Fruit fly (Drosophila melanogaster) whole organism, embryonic: ENCODE measurements around the gene CG8925.

ENCODE experiments used
- Blimp-1 ChIP-seq: fragments of 200-800 bp; sonication (Bioruptor generic); optimal IDR thresholded peaks from 3 replicates; lab custom pipeline; 2018; ENCODE audit warnings: missing biosample characterization, missing genetic modification characterization, mild to moderate bottlenecking, moderate library complexity, missing genetic modification reagents
- CG1024 ChIP-seq: fragments of 200-800 bp; sonication (Bioruptor generic); IDR thresholded peaks from 2 replicates; pipeline ENCODE4 v1.3.6; 2022; ENCODE audit warnings: missing biosample characterization, missing genetic modification characterization
- CG11398 ChIP-seq: fragments of 200-800 bp; sonication (Bioruptor generic); optimal IDR thresholded peaks from 2 replicates; lab custom pipeline; 2016; ENCODE audit warnings: missing biosample characterization, missing genetic modification characterization
- CG12071 ChIP-seq: fragments of 200-800 bp; sonication (Bioruptor generic); optimal IDR thresholded peaks from 3 replicates; lab custom pipeline; 2018; ENCODE audit warnings: missing biosample characterization, mild to moderate bottlenecking, missing genetic modification characterization
- CG14441 ChIP-seq: fragments of 200-800 bp; sonication (Bioruptor generic); IDR thresholded peaks from 2 replicates; pipeline ENCODE4 v1.3.6; 2022; ENCODE audit warnings: missing biosample characterization, missing genetic modification characterization
- CG15011 ChIP-seq: fragments of 200-800 bp; sonication (Bioruptor generic); optimal IDR thresholded peaks from 3 replicates; lab custom pipeline; 2018; ENCODE audit warnings: missing biosample characterization, mild to moderate bottlenecking, missing genetic modification characterization
- CG16779 ChIP-seq: fragments of 200-800 bp; sonication (Bioruptor generic); IDR thresholded peaks from 2 replicates; pipeline ENCODE4 v1.3.6; 2022; ENCODE audit warnings: missing biosample characterization, missing genetic modification characterization
- CG17361 ChIP-seq: fragments of 200-800 bp; sonication (Bioruptor generic); IDR thresholded peaks from 3 replicates; pipeline ENCODE4 v1.3.6; 2022; ENCODE audit warnings: missing biosample characterization, missing genetic modification characterization
- CG17912 ChIP-seq: fragments of 200-800 bp; sonication (Bioruptor generic); optimal IDR thresholded peaks from 2 replicates; lab custom pipeline; 2018; ENCODE audit warnings: missing biosample characterization, mild to moderate bottlenecking, missing genetic modification characterization
- CG18599 ChIP-seq: fragments of 200-800 bp; sonication (Bioruptor generic); optimal IDR thresholded peaks from 3 replicates; lab custom pipeline; 2017; ENCODE audit warnings: missing biosample characterization, missing genetic modification characterization, mild to moderate bottlenecking, moderate library complexity, missing genetic modification reagents
- CG18619 ChIP-seq: fragments of 200-800 bp; sonication (Bioruptor generic); optimal IDR thresholded peaks from 3 replicates; lab custom pipeline; 2017; ENCODE audit warnings: missing biosample characterization, mild to moderate bottlenecking, missing genetic modification characterization
- CG2199 ChIP-seq: fragments of 200-800 bp; sonication (Bioruptor generic); IDR thresholded peaks from 3 replicates; pipeline ENCODE4 v1.3.6; 2022; ENCODE audit warnings: missing biosample characterization, missing genetic modification characterization
- CG31441 ChIP-seq: fragments of 200-800 bp; sonication (Bioruptor generic); IDR thresholded peaks from 2 replicates; pipeline ENCODE4 v1.3.6; 2022; ENCODE audit warnings: missing biosample characterization, missing genetic modification characterization
- CG3281 ChIP-seq: fragments of 200-800 bp; sonication (Bioruptor generic); optimal IDR thresholded peaks from 3 replicates; lab custom pipeline; 2017; ENCODE audit warnings: missing biosample characterization, mild to moderate bottlenecking, missing genetic modification characterization
- CG3726 ChIP-seq: fragments of 200-800 bp; sonication (Bioruptor generic); IDR thresholded peaks from 3 replicates; pipeline ENCODE4, ENCODE4 v1.3.6; 2022; ENCODE audit warnings: missing biosample characterization, missing genetic modification characterization
- CG4424 ChIP-seq: fragments of 200-800 bp; sonication (Bioruptor generic); optimal IDR thresholded peaks from 3 replicates; lab custom pipeline; 2016; ENCODE audit warnings: missing biosample characterization, missing genetic modification characterization
- CG5245 ChIP-seq: fragments of 200-800 bp; sonication (Bioruptor generic); optimal IDR thresholded peaks from 3 replicates; lab custom pipeline; 2016; ENCODE audit warnings: missing biosample characterization, missing genetic modification characterization
- CG7372 ChIP-seq: fragments of 200-800 bp; sonication (Bioruptor generic); IDR thresholded peaks from 2 replicates; pipeline ENCODE4 v1.3.6; 2022; ENCODE audit warnings: missing biosample characterization, missing genetic modification characterization
- CG7839 ChIP-seq: fragments of 200-800 bp; sonication (Bioruptor generic); optimal IDR thresholded peaks from 3 replicates; lab custom pipeline; 2018; ENCODE audit warnings: missing biosample characterization, mild to moderate bottlenecking, missing genetic modification characterization, moderate library complexity
- CG8765 ChIP-seq: fragments of 200-800 bp; sonication (Bioruptor generic); IDR thresholded peaks from 2 replicates; pipeline ENCODE4 v1.3.6; 2022; ENCODE audit warnings: missing biosample characterization, missing genetic modification characterization
- CG8924 ChIP-seq: fragments of 200-800 bp; optimal IDR thresholded peaks from 3 replicates; lab custom pipeline; 2019; ENCODE audit warnings: missing biosample characterization, mild to moderate bottlenecking, missing genetic modification characterization, moderate library complexity
- CG9215 ChIP-seq: fragments of 200-800 bp; sonication (Bioruptor generic); IDR thresholded peaks from 2 replicates; pipeline ENCODE4 v1.3.6; 2022; ENCODE audit warnings: missing biosample characterization, missing genetic modification characterization
- CG9727 ChIP-seq: fragments of 200-800 bp; sonication (Bioruptor generic); optimal IDR thresholded peaks from 3 replicates; lab custom pipeline; 2017; ENCODE audit warnings: missing biosample characterization, mild to moderate bottlenecking, missing genetic modification characterization
- Eip74EF ChIP-seq, 2 experiments: fragments of 200-800 bp in 1 of 2; fragments of >200 bp in 1 of 2; sonication (Bioruptor generic) in 1 of 2; optimal IDR thresholded peaks; 2 replicates each; lab custom pipeline; 2017 to 2019; ENCODE audit warnings: missing biosample characterization in 2 of 2, missing genetic modification characterization in 2 of 2, mild to moderate bottlenecking in 1 of 2, moderate library complexity in 1 of 2
- Ets65A ChIP-seq: fragments of 200-800 bp; sonication (Bioruptor generic); peaks from one replicate; lab custom pipeline; 2016; ENCODE audit warnings: missing biosample characterization, missing genetic modification characterization
- Fer3 ChIP-seq: fragments of 200-800 bp; sonication (Bioruptor generic); optimal IDR thresholded peaks from 2 replicates; lab custom pipeline; 2018; ENCODE audit warnings: missing biosample characterization, mild to moderate bottlenecking, missing genetic modification characterization, moderate library complexity
- Hsf ChIP-seq: fragments of 200-800 bp; sonication (Bioruptor generic); optimal IDR thresholded peaks from 3 replicates; lab custom pipeline; 2016; ENCODE audit warnings: missing biosample characterization, missing genetic modification characterization
- NK7.1 ChIP-seq: fragments of 200-800 bp; sonication (Bioruptor generic); optimal IDR thresholded peaks from 3 replicates; lab custom pipeline; 2016; ENCODE audit warnings: missing biosample characterization, missing genetic modification characterization
- Oli ChIP-seq: fragments of 200-800 bp; sonication (Bioruptor generic); optimal IDR thresholded peaks from 2 replicates; lab custom pipeline; 2018; ENCODE audit warnings: missing biosample characterization, mild to moderate bottlenecking, missing genetic modification characterization, moderate library complexity
- Rfx ChIP-seq: fragments of 200-800 bp; sonication (Bioruptor generic); IDR thresholded peaks from 2 replicates; pipeline ENCODE4 v1.3.6; 2022; ENCODE audit warnings: missing biosample characterization, missing genetic modification characterization
- Sox100B ChIP-seq: fragments of 200-800 bp; sonication (Bioruptor generic); optimal IDR thresholded peaks from 3 replicates; lab custom pipeline; 2018; ENCODE audit warnings: missing biosample characterization, mild to moderate bottlenecking, missing genetic modification characterization
- YL-1 ChIP-seq: fragments of 200-800 bp; sonication (Bioruptor generic); optimal IDR thresholded peaks from 3 replicates; lab custom pipeline; 2017; ENCODE audit warnings: missing biosample characterization, mild to moderate bottlenecking, missing genetic modification characterization
- bbx ChIP-seq: fragments of 200-800 bp; sonication (Bioruptor generic); IDR thresholded peaks from 2 replicates; pipeline ENCODE4 v1.3.6; 2022; ENCODE audit warnings: missing biosample characterization, missing genetic modification characterization; ENCODE audit not compliant: partially characterized antibody
- crp ChIP-seq, 2 experiments: fragments of 200-800 bp; sonication (Bioruptor generic); optimal IDR thresholded peaks; 2 replicates in 1 of 2; 3 replicates in 1 of 2; lab custom pipeline; 2017; ENCODE audit warnings: missing biosample characterization in 2 of 2, missing genetic modification characterization in 2 of 2, mild to moderate bottlenecking in 1 of 2, moderate library complexity in 1 of 2
- dmrt99B ChIP-seq: fragments of 200-800 bp; sonication (Bioruptor generic); optimal IDR thresholded peaks from 2 replicates; lab custom pipeline; 2018; ENCODE audit warnings: missing biosample characterization, mild to moderate bottlenecking, missing genetic modification characterization, moderate library complexity
- fd64A ChIP-seq: fragments of 200-800 bp; sonication (Bioruptor generic); optimal IDR thresholded peaks from 3 replicates; lab custom pipeline; 2018; ENCODE audit warnings: missing biosample characterization, mild to moderate bottlenecking, missing genetic modification characterization
- gsb-n ChIP-seq: fragments of 200-800 bp; sonication (Bioruptor generic); optimal IDR thresholded peaks from 3 replicates; lab custom pipeline; 2018; ENCODE audit warnings: missing biosample characterization, mild to moderate bottlenecking, missing genetic modification characterization
- hbn ChIP-seq: fragments of 200-800 bp; sonication (Bioruptor generic); IDR thresholded peaks from 2 replicates; pipeline ENCODE4 v1.3.6; 2022; ENCODE audit warnings: missing biosample characterization, missing genetic modification characterization; ENCODE audit not compliant: partially characterized antibody
- mam ChIP-seq: fragments of 200-800 bp; sonication (Bioruptor generic); optimal IDR thresholded peaks from 3 replicates; lab custom pipeline; 2016; ENCODE audit warnings: missing biosample characterization, missing genetic modification characterization
- mirr ChIP-seq: fragments of 200-800 bp; sonication (Bioruptor generic); optimal IDR thresholded peaks from 3 replicates; lab custom pipeline; 2018; ENCODE audit warnings: missing biosample characterization, mild to moderate bottlenecking, missing genetic modification characterization
- nmo ChIP-seq: fragments of 200-800 bp; sonication (Bioruptor generic); optimal IDR thresholded peaks from 2 replicates; lab custom pipeline; 2018; ENCODE audit warnings: missing biosample characterization, mild to moderate bottlenecking, missing genetic modification characterization, moderate library complexity
- nom ChIP-seq: fragments of 200-800 bp; sonication (Bioruptor generic); optimal IDR thresholded peaks from 2 replicates; lab custom pipeline; 2017; ENCODE audit warnings: missing biosample characterization, missing genetic modification characterization, mild to moderate bottlenecking, moderate library complexity, missing genetic modification reagents
- pho ChIP-seq: fragments of 200-800 bp; sonication (Bioruptor generic); optimal IDR thresholded peaks from 2 replicates; lab custom pipeline; 2016; ENCODE audit warnings: missing biosample characterization, missing genetic modification characterization
- phol ChIP-seq: fragments of 200-800 bp; sonication (Bioruptor generic); optimal IDR thresholded peaks from 3 replicates; lab custom pipeline; 2018; ENCODE audit warnings: missing biosample characterization, mild to moderate bottlenecking, missing genetic modification characterization, moderate library complexity
- salm ChIP-seq: fragments of 200-800 bp; sonication (Bioruptor generic); optimal IDR thresholded peaks from 2 replicates; lab custom pipeline; 2018; ENCODE audit warnings: missing biosample characterization, mild to moderate bottlenecking, missing genetic modification characterization
- sna ChIP-seq: fragments of 200-800 bp; sonication (Bioruptor generic); IDR thresholded peaks from 2 replicates; pipeline ENCODE4 v1.3.6; 2022; ENCODE audit warnings: missing biosample characterization, missing genetic modification characterization; ENCODE audit not compliant: partially characterized antibody
- tio ChIP-seq: fragments of 200-800 bp; sonication (Bioruptor generic); optimal IDR thresholded peaks from 2 replicates; lab custom pipeline; 2017; ENCODE audit warnings: missing biosample characterization, missing genetic modification characterization, inconsistent platforms
- vvl ChIP-seq: fragments of 200-800 bp; sonication (Bioruptor generic); IDR thresholded peaks from 2 replicates; pipeline ENCODE4 v1.3.6; 2022; ENCODE audit warnings: missing biosample characterization, missing genetic modification characterization

The CG8925 gene

dm6 chr3R:16223252-16224037 is 51.7 kb downstream of the CG8925 start (continued):
- TF ChIP-seq mam (GFP tag; lab: Kevin White, UChicago) (no peak), Sox100B (GFP tag; lab: Kevin White, UChicago) (peak; percentile 45), CG16779 (GFP tag; lab: Robert Waterston, UW) (0 out of 2 replicates have a peak, but pooled peaks have one; percentile 35), Ets65A (GFP tag; lab: Kevin White, UChicago) (peak; percentile 49), phol (tag; lab: Kevin White, UChicago) (peak; percentile 53), mirr (GFP tag; lab: Kevin White, UChicago) (peak; percentile 55), CG8924 (tag; lab: Kevin White, UChicago) (peak; percentile 58), NK7.1 (GFP tag; lab: Kevin White, UChicago) (no peak), CG12071 (GFP tag; lab: Kevin White, UChicago) (peak; percentile 46), Fer3 (tag; lab: Kevin White, UChicago) (peak; percentile 16), Hsf (peak; percentile 11), YL-1 (GFP tag; lab: Kevin White, UChicago) (no peak), CG17912 (GFP tag; lab: Kevin White, UChicago) (no peak), salm (tag; lab: Kevin White, UChicago) (no peak), sna (GFP tag; lab: Robert Waterston, UW) (no peak), dmrt99B (peak; percentile 72), CG9215 (GFP tag; lab: Robert Waterston, UW) (no peak), CG3281 (GFP tag; lab: Kevin White, UChicago) (peak; percentile 66), crp (GFP tag; optimal IDR thresholded peaks at IDR 0.05; lab: Kevin White, UChicago) (no peak), nom (peak; percentile 32), CG5245 (GFP tag; lab: Kevin White, UChicago) (no peak), CG31441 (no peak), Blimp-1 (GFP tag; lab: Kevin White, UChicago) (peak; percentile 25), CG18599 (GFP tag; lab: Kevin White, UChicago) (peak; percentile 59), Oli (tag; lab: Kevin White, UChicago) (peak; percentile 51), CG15011 (GFP tag; lab: Kevin White, UChicago) (peak; percentile 25), pho (GFP tag; lab: Kevin White, UChicago) (no peak), CG18619 (GFP tag; lab: Kevin White, UChicago) (peak; percentile 34), CG7839 (peak; percentile 70), CG2199 (GFP tag; lab: Robert Waterston, UW) (peak; percentile 99), vvl (peak; percentile 44; the same call in 1 of the 2 replicates), CG4424 (GFP tag; lab: Kevin White, UChicago) (peak; percentile 39), tio (GFP tag; lab: Kevin White, UChicago) (peak; percentile 40), CG8765 (GFP tag; lab: Robert Waterston, UW) (0 out of 2 replicates have a peak, but pooled peaks have one; percentile 29), CG11398 (no peak), CG3726 (GFP tag; lab: Robert Waterston, UW) (peak; percentile 51; the same call in 1 of the 3 replicates), hbn (no peak), bbx (GFP tag; lab: Robert Waterston, UW) (peak; percentile 50), fd64A (no peak), gsb-n (no peak), CG9727 (GFP tag; lab: Kevin White, UChicago) (peak; percentile 60), CG14441 (GFP tag; lab: Robert Waterston, UW) (peak; percentile 15; the same call in 1 of the 2 replicates), CG7372 (GFP tag; lab: Robert Waterston, UW) (peak; percentile 5; the same call in 1 of the 2 replicates), Eip74EF (GFP tag; optimal IDR thresholded peaks at IDR 0.05; lab: Kevin White, UChicago) (peak in 1 of 2 experiments; percentile 23), CG1024 (0 out of 2 replicates have a peak, but pooled peaks have one; percentile 3), Rfx (GFP tag; lab: Robert Waterston, UW) (peak; percentile 30; the same call in 1 of the 2 replicates), CG17361 (GFP tag; lab: Robert Waterston, UW) (no peak), nmo (GFP tag; lab: Kevin White, UChicago) (peak; percentile 43)
